Worm (Caenorhabditis elegans): ENCODE results near the gene kars-1.
"Not testable (repeated sequence)": the region's sequence is repeated elsewhere in the genome, so short reads cannot be mapped to it uniquely, and the experiment has no call there.

kars-1 gene

DNA sequence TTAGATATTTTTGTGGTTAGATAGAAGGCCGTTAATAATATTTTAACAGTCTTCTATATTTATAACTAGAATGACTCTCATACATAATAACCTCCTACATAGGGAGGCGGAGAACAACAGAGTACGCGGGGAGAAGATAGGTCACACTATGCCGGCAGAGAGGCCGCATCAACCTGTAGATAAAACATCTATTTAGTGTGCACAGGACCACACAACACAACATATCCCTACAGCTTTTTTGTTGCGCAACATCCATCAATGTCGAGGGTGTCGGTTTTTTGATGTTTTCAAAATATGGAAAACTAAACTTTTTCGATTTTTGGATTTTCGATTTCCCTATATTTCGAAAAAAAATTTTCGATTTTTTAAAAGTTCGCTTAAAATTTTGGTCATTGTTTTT lies 18.6 kb upstream of the kars-1 start:
- TF ChIP-seq mdl-1 (tag; optimal IDR thresholded peaks at IDR 0.05) (no peak), nhr-11 (tag; optimal IDR thresholded peaks at IDR 0.05) (no peak), nhr-25 (tag; optimal IDR thresholded peaks at IDR 0.05) (no peak), nhr-77 (tag; optimal IDR thresholded peaks at IDR 0.05) (no peak), unc-62 (GFP tag; optimal IDR thresholded peaks at IDR 0.05) (no peak), lin-39 (tag; optimal IDR thresholded peaks at IDR 0.05) (no peak), Y55F3AM.14 (GFP tag; optimal IDR thresholded peaks at IDR 0.05) (no peak), ztf-4 (tag; optimal IDR thresholded peaks at IDR 0.05) (no peak), nhr-10 (tag; optimal IDR thresholded peaks at IDR 0.05) (no peak), mbf-1 (tag; optimal IDR thresholded peaks at IDR 0.05) (no peak), sem-4 (tag; optimal IDR thresholded peaks at IDR 0.05) (no peak), lin-11 (tag; optimal IDR thresholded peaks at IDR 0.05) (no peak), ceh-82 (tag; optimal IDR thresholded peaks at IDR 0.05) (no peak), crh-2 (tag; optimal IDR thresholded peaks at IDR 0.05) (no peak), skn-1 (tag; optimal IDR thresholded peaks at IDR 0.05) (no peak), ZK546.5 (tag; optimal IDR thresholded peaks at IDR 0.05) (no peak), peb-1 (tag; optimal IDR thresholded peaks at IDR 0.05) (no peak)

DNA sequence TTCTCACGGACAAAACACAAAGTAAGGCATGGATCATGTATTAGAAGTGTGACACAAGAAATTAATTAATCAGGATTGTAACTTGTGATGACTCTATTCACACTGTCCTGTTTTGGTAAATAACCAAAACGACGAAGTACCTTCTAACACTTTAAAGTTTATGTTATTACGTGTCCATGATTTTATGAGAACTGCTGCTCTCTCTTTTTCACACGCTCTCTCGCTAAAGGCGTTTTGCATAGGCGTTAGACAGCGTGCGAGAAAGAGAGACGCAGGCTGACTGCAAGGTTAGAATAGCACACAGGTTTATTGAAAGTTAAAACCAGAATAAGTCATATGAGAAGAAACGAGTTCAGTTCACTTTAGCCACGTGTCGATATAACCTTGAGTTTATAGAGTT lies 17.9 kb upstream of the kars-1 start:
- no peak for TF ChIP-seq aly-2 (tag; optimal IDR thresholded peaks at IDR 0.05)
- TF ChIP-seq C34F6.9 (tag; optimal IDR thresholded peaks at IDR 0.05), result peak; percentile 23
- no peak for TF ChIP-seq elt-1 (tag; optimal IDR thresholded peaks at IDR 0.05)
- no peak for TF ChIP-seq nhr-23 (tag; optimal IDR thresholded peaks at IDR 0.05)
- peak; percentile 4 for TF ChIP-seq ceh-16 (tag; optimal IDR thresholded peaks at IDR 0.05)
- TF ChIP-seq Y55F3AM.14 (GFP tag; optimal IDR thresholded peaks at IDR 0.05), result no peak
- peak; percentile 47 for TF ChIP-seq nhr-25 (tag; optimal IDR thresholded peaks at IDR 0.05)
- TF ChIP-seq unc-39 (tag; optimal IDR thresholded peaks at IDR 0.05), result no peak
- TF ChIP-seq peb-1 (tag; optimal IDR thresholded peaks at IDR 0.05), result no peak
- no peak for TF ChIP-seq mbf-1 (tag; optimal IDR thresholded peaks at IDR 0.05)
- TF ChIP-seq lin-13 (GFP tag; optimal IDR thresholded peaks at IDR 0.05), result no peak
- peak in 1 of 2 experiments; percentile 1 for TF ChIP-seq lsy-2 (tag; optimal IDR thresholded peaks at IDR 0.05)
- no peak for TF ChIP-seq gmeb-1 (tag; optimal IDR thresholded peaks at IDR 0.05)
- peak; percentile 73 for TF ChIP-seq nhr-129 (tag; optimal IDR thresholded peaks at IDR 0.05)
- TF ChIP-seq crh-2 (tag; optimal IDR thresholded peaks at IDR 0.05), result peak; percentile 26
- TF ChIP-seq unc-55 (GFP tag; optimal IDR thresholded peaks at IDR 0.05), result no peak
- TF ChIP-seq sma-9 (GFP tag; optimal IDR thresholded peaks at IDR 0.05), result peak; percentile 26
- TF ChIP-seq sma-9 (tag; optimal IDR thresholded peaks at IDR 0.05), result no peak
- no peak for TF ChIP-seq zag-1 (tag; optimal IDR thresholded peaks at IDR 0.05)
- TF ChIP-seq ztf-11 (tag; optimal IDR thresholded peaks at IDR 0.05), result no peak

DNA sequence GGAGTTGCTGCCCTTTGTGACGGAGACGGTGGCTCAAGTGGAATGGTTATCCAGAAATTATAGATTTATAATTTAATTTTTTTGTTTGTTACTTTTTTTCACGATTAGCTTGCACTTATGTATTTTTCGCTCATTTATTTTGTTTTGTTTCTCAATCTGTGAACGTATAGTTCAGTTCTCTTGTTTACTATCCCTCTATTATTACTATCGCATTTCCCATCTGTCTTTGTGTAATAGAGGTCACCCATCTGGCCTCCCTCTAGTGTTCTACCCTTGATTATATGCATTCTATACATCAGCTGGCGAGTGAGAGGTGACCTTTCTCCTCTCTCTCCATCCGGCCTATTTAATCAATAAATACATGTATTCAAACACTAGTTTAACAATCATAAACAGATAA lies 11.8 kb upstream of the kars-1 start, which contains the start of the genes T02G5.14 and T02G5.15:
Gene T02G5.14 (plus strand): TSS at position 301 of the 400 bp plus-strand sequence.
Gene T02G5.15 (plus strand): TSS at position 301 of the 400 bp plus-strand sequence.
- TF ChIP-seq elt-1 (tag; optimal IDR thresholded peaks at IDR 0.05); ztf-1 (GFP tag; conservative IDR thresholded peaks at IDR 0.05); dmd-4 (tag; optimal IDR thresholded peaks at IDR 0.05): not testable (repeated sequence)

- TF ChIP-seq sem-4 (tag; optimal IDR thresholded peaks at IDR 0.05), result no peak
- TF ChIP-seq lsy-2 (tag; optimal IDR thresholded peaks at IDR 0.05), result peak in 1 of 2 experiments; percentile 8
- no peak for TF ChIP-seq aly-2 (tag; optimal IDR thresholded peaks at IDR 0.05)
- no peak for TF ChIP-seq fos-1 (tag; optimal IDR thresholded peaks at IDR 0.05)
- no peak for TF ChIP-seq sma-9 (GFP tag; optimal IDR thresholded peaks at IDR 0.05)
- no peak for TF ChIP-seq sma-9 (tag; optimal IDR thresholded peaks at IDR 0.05)
- no peak for TF ChIP-seq nhr-25 (tag; optimal IDR thresholded peaks at IDR 0.05)
- TF ChIP-seq R02D3.7 (tag; optimal IDR thresholded peaks at IDR 0.05), result no peak
- no peak for TF ChIP-seq egl-27 (tag; optimal IDR thresholded peaks at IDR 0.05)
Measured at ce11 chrII:7075564-7076228, 3.5 kb upstream of the kars-1 start, which contains the start of gene T02G5.7. TSS of gene T02G5.7 (plus strand) at chrII:7075614.

All from whole organism, L2 larva.